Worm (Caenorhabditis elegans): ENCODE results near the gene srj-20.

The srj-20 gene

ce11 chrV:2614986-2615687 lies 42.1 kb upstream of the srj-20 start, which contains the start of gene F53E10.1:
Gene F53E10.1 (plus strand): TSS chrV:2615310.
- TF ChIP-seq sea-2 (GFP tag; IDR thresholded peaks at IDR 0.05): no peak
- TF ChIP-seq ztf-26 (tag; optimal IDR thresholded peaks at IDR 0.05): peak; percentile 36
- peak; percentile 14 for TF ChIP-seq lin-54 (GFP tag; optimal IDR thresholded peaks at IDR 0.05)
- TF ChIP-seq atf-7 (tag; optimal IDR thresholded peaks at IDR 0.05): peak; percentile 90
- TF ChIP-seq nfya-1 (tag; optimal IDR thresholded peaks at IDR 0.05; ENCODE audit: borderline replicate concordance, insufficient read depth): no peak
- peak; percentile 50 for TF ChIP-seq nhr-80 (tag; optimal IDR thresholded peaks at IDR 0.05)
- no peak for TF ChIP-seq snpc-3.4 (tag; optimal IDR thresholded peaks at IDR 0.05)
- peak; percentile 45; the same call in 1 of the 2 replicates for TF ChIP-seq lin-26 (GFP tag; IDR thresholded peaks at IDR 0.05)
- peak; percentile 28 for TF ChIP-seq attf-5 (GFP tag; optimal IDR thresholded peaks at IDR 0.05)
- peak; percentile 12 for TF ChIP-seq madf-10 (tag; optimal IDR thresholded peaks at IDR 0.05)
- TF ChIP-seq snpc-1.1 (tag; optimal IDR thresholded peaks at IDR 0.05; ENCODE audit: insufficient read depth): no peak
- no peak for TF ChIP-seq ceh-79 (tag; optimal IDR thresholded peaks at IDR 0.05)
- TF ChIP-seq cebp-1 (GFP tag; IDR thresholded peaks at IDR 0.05): no peak
- peak; percentile 38 for TF ChIP-seq cebp-1 (tag; optimal IDR thresholded peaks at IDR 0.05)
- TF ChIP-seq hmg-1.2 (GFP tag; IDR thresholded peaks at IDR 0.05): peak; percentile 62; the same call in 1 of the 2 replicates
- TF ChIP-seq sptf-2 (GFP tag; optimal IDR thresholded peaks at IDR 0.05): no peak

ce11 chrV:2608352-2608751 lies 35.3 kb upstream of the srj-20 start, which contains the start of gene acr-17:
Gene acr-17 (plus strand): TSS chrV:2608652.
- TF ChIP-seq madf-6 (GFP tag; IDR thresholded peaks at IDR 0.05): no peak
- TF ChIP-seq die-1 (tag; optimal IDR thresholded peaks at IDR 0.05): no peak
- TF ChIP-seq egl-44 (GFP tag; IDR thresholded peaks at IDR 0.05): no peak
- no peak for TF ChIP-seq B0035.1 (tag; optimal IDR thresholded peaks at IDR 0.05)
- no peak for TF ChIP-seq nfya-1 (tag; optimal IDR thresholded peaks at IDR 0.05; ENCODE audit: borderline replicate concordance, insufficient read depth)
- TF ChIP-seq him-1 (tag; optimal IDR thresholded peaks at IDR 0.05): no peak
- no peak for TF ChIP-seq lsl-1 (GFP tag; optimal IDR thresholded peaks at IDR 0.05)
- TF ChIP-seq pbrm-1 (GFP tag; IDR thresholded peaks at IDR 0.05): no peak
- TF ChIP-seq lin-54 (GFP tag; optimal IDR thresholded peaks at IDR 0.05): no peak
- no peak for TF ChIP-seq ceh-40 (GFP tag; IDR thresholded peaks at IDR 0.05)
- no peak for TF ChIP-seq hsf-1 (GFP tag; IDR thresholded peaks at IDR 0.05)

- TF ChIP-seq F33H1.4 (GFP tag; IDR thresholded peaks at IDR 0.05) (peak; percentile 38), F39B2.1 (GFP tag; IDR thresholded peaks at IDR 0.05) (no peak), ztf-18 (tag; optimal IDR thresholded peaks at IDR 0.05) (no peak), unc-130 (GFP tag; optimal IDR thresholded peaks at IDR 0.05) (peak; percentile 37), nhr-80 (tag; optimal IDR thresholded peaks at IDR 0.05) (no peak), sptf-2 (GFP tag; optimal IDR thresholded peaks at IDR 0.05) (no peak), ceh-27 (GFP tag; optimal IDR thresholded peaks at IDR 0.05) (peak; percentile 62), let-607 (tag; optimal IDR thresholded peaks at IDR 0.05) (no peak), attf-3 (GFP tag; conservative IDR thresholded peaks at IDR 0.05) (no peak), ceh-58 (GFP tag; IDR thresholded peaks at IDR 0.05) (no peak), F23B12.7 (tag; optimal IDR thresholded peaks at IDR 0.05; ENCODE audit: insufficient read depth) (peak; percentile 2), madf-6 (GFP tag; IDR thresholded peaks at IDR 0.05) (peak; percentile 62), F22D6.2 (tag; optimal IDR thresholded peaks at IDR 0.05) (no peak), ceh-79 (tag; optimal IDR thresholded peaks at IDR 0.05) (no peak), hlh-12 (tag; optimal IDR thresholded peaks at IDR 0.05) (no peak), lir-1 (GFP tag; conservative IDR thresholded peaks at IDR 0.05) (0 out of 2 replicates have a peak, but pooled peaks have one; percentile 24), efl-1 (GFP tag; optimal IDR thresholded peaks at IDR 0.05) (peak; percentile 58), atf-7 (tag; optimal IDR thresholded peaks at IDR 0.05) (no peak), lin-26 (GFP tag; IDR thresholded peaks at IDR 0.05) (no peak), mcd-1 (GFP tag; IDR thresholded peaks at IDR 0.05) (peak; percentile 71), lin-54 (GFP tag; optimal IDR thresholded peaks at IDR 0.05) (peak; percentile 86), D2030.7 (GFP tag; IDR thresholded peaks at IDR 0.05) (0 out of 2 replicates have a peak, but pooled peaks have one; percentile 23), lag-1 (GFP tag; IDR thresholded peaks at IDR 0.05) (no peak), lin-35 (GFP tag; optimal IDR thresholded peaks at IDR 0.05) (peak in 1 of 3 experiments; percentile 65), zfh-2 (GFP tag; conservative IDR thresholded peaks at IDR 0.05) (no peak)
These were observed 30.0 kb upstream of the srj-20 start, which contains the start of gene F53E10.6 for ce11 chrV:2603056-2603455. Gene F53E10.6 (minus strand): TSS chrV:2603063.
